Fruit fly (Drosophila melanogaster) whole organism, wandering third instar larva: ENCODE results near the gene CG5849.

Experiments used
- Dfd ChIP-seq: fragments of >200 bp; optimal IDR thresholded peaks from 2 replicates; lab custom pipeline; 2017; ENCODE audit warnings: missing biosample characterization, missing genetic modification characterization
- HLH106 ChIP-seq: fragments of 200-800 bp; optimal IDR thresholded peaks from 3 replicates; lab custom pipeline; 2019; ENCODE audit warnings: missing biosample characterization, mild to moderate bottlenecking, missing genetic modification characterization, moderate library complexity
- Hr78 ChIP-seq: fragments of >200 bp; optimal IDR thresholded peaks from 2 replicates; lab custom pipeline; 2017; ENCODE audit warnings: missing biosample characterization, missing genetic modification characterization
- brk ChIP-seq: fragments of 200-800 bp; sonication (Bioruptor generic); optimal IDR thresholded peaks from 2 replicates; lab custom pipeline; 2016; ENCODE audit warnings: missing biosample characterization, mild to moderate bottlenecking, missing genetic modification characterization
- dl ChIP-seq, 2 experiments: fragments of 175-275, 200-275 bp in 1 of 2; fragments of 200-275 bp in 1 of 2; sonication (Bioruptor generic); optimal IDR thresholded peaks; lab custom pipeline; 2018; ENCODE audit warnings: mild to moderate bottlenecking in 2 of 2, missing biosample characterization in 2 of 2, missing genetic modification characterization in 2 of 2, moderate library complexity in 2 of 2; ENCODE audit not compliant: partially characterized antibody in 2 of 2, insufficient read depth in 1 of 2
- ey ChIP-seq: fragments of 200-800 bp; sonication (Bioruptor generic); optimal IDR thresholded peaks from 2 replicates; lab custom pipeline; 2016; ENCODE audit warnings: missing biosample characterization, missing genetic modification characterization
- h ChIP-seq: fragments of 200-800 bp; sonication (Bioruptor generic); optimal IDR thresholded peaks from 3 replicates; lab custom pipeline; 2016; ENCODE audit warnings: missing biosample characterization, mild to moderate bottlenecking, missing genetic modification characterization
- lola ChIP-seq: fragments of >200 bp; optimal IDR thresholded peaks from 2 replicates; lab custom pipeline; 2017; ENCODE audit warnings: missing biosample characterization, missing genetic modification characterization
- usp ChIP-seq: fragments of >200 bp; optimal IDR thresholded peaks from 2 replicates; lab custom pipeline; 2017; ENCODE audit warnings: missing biosample characterization, missing genetic modification characterization

dm6 chr3R:21719420-21719933, 20.4 kb upstream of the CG5849 start, which contains the start of gene CG31176:
- TF ChIP-seq usp (no peak), brk (GFP tag; lab: Kevin White, UChicago) (no peak), h (GFP tag; lab: Kevin White, UChicago) (no peak), ey (GFP tag; lab: Kevin White, UChicago) (no peak), Hr78 (GFP tag; lab: Kevin White, UChicago) (no peak), HLH106 (tag; lab: Kevin White, UChicago) (no peak), lola (GFP tag; lab: Kevin White, UChicago) (no peak), dl (GFP tag; optimal IDR thresholded peaks at IDR 0.05; lab: Kevin White, UChicago; ENCODE audit: insufficient read depth in 1 of 2, partially characterized antibody in 2 of 2) (no peak), Dfd (no peak)
